Worm (Caenorhabditis elegans) whole organism, young adult: Measurements from ENCODE around the gene C46C11.4.

Experiments
- B0035.1 ChIP-seq: sonication (generic microtip); optimal IDR thresholded peaks from 2 replicates; lab custom pipeline; 2016; ENCODE audit warnings: missing genetic modification characterization, mild to moderate bottlenecking, missing compliant biosample characterization, missing genotype, missing genetic modification reagents
- B0261.1 ChIP-seq: sonication (generic microtip); optimal IDR thresholded peaks from 2 replicates; lab custom pipeline; 2016; ENCODE audit warnings: mild to moderate bottlenecking, missing genetic modification characterization, moderate library complexity, missing compliant biosample characterization
- B0336.3 ChIP-seq: fragments of 200-800 bp; sonication (Bioruptor generic); IDR thresholded peaks from 2 replicates; pipeline ENCODE4 v1.3.6; 2022; ENCODE audit warnings: missing genetic modification characterization, missing compliant biosample characterization
- C06A6.2 ChIP-seq: fragments of 200-800 bp; sonication (Bioruptor generic); conservative IDR thresholded peaks from 2 replicates; pipeline ENCODE4 v1.3.6; 2022; ENCODE audit warnings: missing genetic modification characterization, missing compliant biosample characterization
- C17E4.6 ChIP-seq: fragments of 200-800 bp; sonication (Bioruptor generic); IDR thresholded peaks from 2 replicates; pipeline ENCODE4 v1.3.6; 2022; ENCODE audit warnings: missing genetic modification reagents, missing genetic modification characterization, missing compliant biosample characterization
- F22D6.2 ChIP-seq: sonication (generic microtip); optimal IDR thresholded peaks from 2 replicates; lab custom pipeline; 2016; ENCODE audit warnings: mild to moderate bottlenecking, missing genetic modification characterization, missing compliant biosample characterization
- F33H1.4 ChIP-seq: fragments of 200-800 bp; sonication (Bioruptor generic); IDR thresholded peaks from 2 replicates; pipeline ENCODE4 v1.3.6; 2022; ENCODE audit warnings: missing genetic modification reagents, missing genetic modification characterization, missing compliant biosample characterization
- F52B5.7 ChIP-seq: sonication (generic microtip); optimal IDR thresholded peaks from 2 replicates; lab custom pipeline; 2016; ENCODE audit warnings: mild to moderate bottlenecking, missing genetic modification characterization, missing compliant biosample characterization
- F57C9.4 ChIP-seq: sonication (generic microtip); optimal IDR thresholded peaks from 2 replicates; lab custom pipeline; 2017; ENCODE audit warnings: mild to moderate bottlenecking, missing genetic modification characterization, missing compliant biosample characterization
- K11D2.4 ChIP-seq: fragments of 200-800 bp; sonication (Bioruptor generic); IDR thresholded peaks from 2 replicates; pipeline ENCODE4 v1.3.6; 2022; ENCODE audit warnings: missing genetic modification reagents, missing genetic modification characterization, missing compliant biosample characterization
- K12H6.12 ChIP-seq: fragments of 200-800 bp; sonication (Bioruptor generic); optimal IDR thresholded peaks from 2 replicates; lab custom pipeline; 2018; ENCODE audit warnings: mild to moderate bottlenecking, missing genetic modification characterization, missing compliant biosample characterization
- Y53G8AR.9 ChIP-seq: fragments of 200-800 bp; sonication (Bioruptor generic); conservative IDR thresholded peaks from 2 replicates; pipeline ENCODE4 v1.3.6; 2022; ENCODE audit warnings: missing genetic modification reagents, missing genetic modification characterization, missing compliant biosample characterization
- Y79H2A.3 ChIP-seq: fragments of 200-800 bp; sonication (Bioruptor generic); conservative IDR thresholded peaks from 2 replicates; pipeline ENCODE4 v1.3.6; 2022; ENCODE audit warnings: missing genetic modification reagents, missing genetic modification characterization, missing compliant biosample characterization
- Y95B8A.8 ChIP-seq: fragments of 200-800 bp; sonication (Bioruptor generic); IDR thresholded peaks from 2 replicates; pipeline ENCODE4 v1.3.6; 2022; ENCODE audit warnings: missing genetic modification reagents, missing genetic modification characterization, missing compliant biosample characterization
- akir-1 ChIP-seq: fragments of 200-800 bp; sonication (Bioruptor generic); optimal IDR thresholded peaks from 2 replicates; lab custom pipeline; 2018; ENCODE audit warnings: mild to moderate bottlenecking, missing genetic modification characterization, moderate library complexity, missing compliant biosample characterization
- attf-3 ChIP-seq: fragments of 200-800 bp; sonication (Bioruptor generic); conservative IDR thresholded peaks from 2 replicates; pipeline ENCODE4 v1.3.6; 2022; ENCODE audit warnings: missing genetic modification reagents, missing genetic modification characterization, missing compliant biosample characterization
- attf-5 ChIP-seq: fragments of 200-800 bp; sonication (Bioruptor generic); optimal IDR thresholded peaks from 2 replicates; lab custom pipeline; 2018; ENCODE audit warnings: mild to moderate bottlenecking, missing genetic modification characterization, missing compliant biosample characterization
- cebp-1 ChIP-seq, 2 experiments: fragments of 200-800 bp in 1 of 2; sonication (Bioruptor generic) in 1 of 2; sonication (generic microtip) in 1 of 2; IDR thresholded peaks in 1 of 2; optimal IDR thresholded peaks in 1 of 2; 2 replicates each; pipeline versions ENCODE4 v1.3.6 to Lab custom; 2017 to 2022; ENCODE audit warnings: missing compliant biosample characterization in 2 of 2, missing genetic modification characterization in 2 of 2, mild to moderate bottlenecking in 1 of 2, missing genetic modification reagents in 1 of 2, moderate library complexity in 1 of 2
- ceh-27 ChIP-seq: fragments of 200-800 bp; sonication (Bioruptor generic); optimal IDR thresholded peaks from 2 replicates; lab custom pipeline; 2018; ENCODE audit warnings: mild to moderate bottlenecking, missing genetic modification characterization, moderate library complexity, missing compliant biosample characterization
- dox-1 ChIP-seq: fragments of 200-800 bp; sonication (Bioruptor generic); IDR thresholded peaks from 2 replicates; pipeline ENCODE4 v1.3.6; 2022; ENCODE audit warnings: missing genetic modification reagents, missing genetic modification characterization, missing compliant biosample characterization
- egrh-3 ChIP-seq: fragments of 200-800 bp; sonication (Bioruptor generic); IDR thresholded peaks from 2 replicates; pipeline ENCODE4 v1.3.6; 2022; ENCODE audit warnings: missing genetic modification reagents, missing genetic modification characterization, missing compliant biosample characterization
- ets-4 ChIP-seq: fragments of 200-800 bp; sonication (Bioruptor generic); optimal IDR thresholded peaks from 2 replicates; lab custom pipeline; 2018; ENCODE audit warnings: mild to moderate bottlenecking, missing genetic modification characterization, missing compliant biosample characterization
- gei-17 ChIP-seq: fragments of 200-800 bp; sonication (Bioruptor generic); optimal IDR thresholded peaks from 2 replicates; lab custom pipeline; 2018; ENCODE audit warnings: mild to moderate bottlenecking, missing genetic modification characterization, missing compliant biosample characterization
- hmg-1.2 ChIP-seq: fragments of 200-800 bp; sonication (Bioruptor generic); IDR thresholded peaks from 2 replicates; pipeline ENCODE4 v1.3.6; 2022; ENCODE audit warnings: missing genetic modification reagents, missing genetic modification characterization, missing compliant biosample characterization
- hsf-1 ChIP-seq: fragments of 200-800 bp; sonication (Bioruptor generic); IDR thresholded peaks from 2 replicates; pipeline ENCODE4 v1.3.6; 2022; ENCODE audit warnings: missing genetic modification reagents, missing genetic modification characterization, missing compliant biosample characterization
- let-526 ChIP-seq: fragments of 200-800 bp; sonication (Bioruptor generic); IDR thresholded peaks from 2 replicates; pipeline ENCODE4 v1.3.6; 2022; ENCODE audit warnings: missing genetic modification reagents, missing genetic modification characterization, missing compliant biosample characterization
- lin-35 ChIP-seq, 3 experiments: fragments of 150-350 bp in 2 of 3; sonication (generic microtip) in 1 of 3; optimal IDR thresholded peaks; 2 replicates each; lab custom pipeline; 2014 to 2018; ENCODE audit warnings: missing biosample characterization in 3 of 3, missing genetic modification characterization in 3 of 3, missing genetic modification reagents in 3 of 3
- lsl-1 ChIP-seq: fragments of 200-800 bp; sonication (Bioruptor generic); optimal IDR thresholded peaks from 2 replicates; lab custom pipeline; 2018; ENCODE audit warnings: mild to moderate bottlenecking, missing genetic modification characterization, moderate library complexity, missing compliant biosample characterization
- mcd-1 ChIP-seq: fragments of 200-800 bp; sonication (Bioruptor generic); IDR thresholded peaks from 2 replicates; pipeline ENCODE4 v1.3.6; 2022; ENCODE audit warnings: missing genetic modification reagents, missing genetic modification characterization, missing compliant biosample characterization
- nfyb-1 ChIP-seq: fragments of 200-800 bp; sonication (Bioruptor generic); IDR thresholded peaks from 2 replicates; pipeline ENCODE4 v1.3.6; 2022; ENCODE audit warnings: missing genetic modification reagents, missing genetic modification characterization, missing compliant biosample characterization
- nhr-80 ChIP-seq: sonication (generic microtip); optimal IDR thresholded peaks from 2 replicates; lab custom pipeline; 2016; ENCODE audit warnings: missing genetic modification characterization, missing compliant biosample characterization
- nhr-90 ChIP-seq: sonication (generic microtip); optimal IDR thresholded peaks from 2 replicates; lab custom pipeline; 2016; ENCODE audit warnings: missing genotype, mild to moderate bottlenecking, missing genetic modification characterization, missing compliant biosample characterization
- rcor-1 ChIP-seq: fragments of 200-800 bp; sonication (Bioruptor generic); IDR thresholded peaks from 2 replicates; pipeline ENCODE4 v1.3.6; 2022; ENCODE audit warnings: missing genetic modification reagents, missing genetic modification characterization, missing compliant biosample characterization
- repo-1 ChIP-seq: sonication (generic microtip); optimal IDR thresholded peaks from 2 replicates; lab custom pipeline; 2017; ENCODE audit warnings: mild to moderate bottlenecking, missing genetic modification characterization, missing compliant biosample characterization
- sea-2 ChIP-seq: fragments of 200-800 bp; sonication (Bioruptor generic); IDR thresholded peaks from 2 replicates; pipeline ENCODE4 v1.3.6; 2022; ENCODE audit warnings: missing genetic modification characterization, missing compliant biosample characterization
- tbp1 ChIP-seq: fragments of 200-800 bp; sonication (Bioruptor generic); optimal IDR thresholded peaks from 2 replicates; lab custom pipeline; 2018; ENCODE audit warnings: mild to moderate bottlenecking, missing genetic modification characterization, missing compliant biosample characterization
- tlf-1 ChIP-seq: fragments of 200-800 bp; sonication (Bioruptor generic); optimal IDR thresholded peaks from 2 replicates; lab custom pipeline; 2018; ENCODE audit warnings: mild to moderate bottlenecking, missing genetic modification characterization, missing compliant biosample characterization
- zim-3 ChIP-seq: sonication (generic microtip); optimal IDR thresholded peaks from 2 replicates; lab custom pipeline; 2017; ENCODE audit warnings: mild to moderate bottlenecking, missing genetic modification characterization, moderate library complexity, missing compliant biosample characterization
- ztf-22 ChIP-seq: fragments of 200-800 bp; sonication (Bioruptor generic); optimal IDR thresholded peaks from 2 replicates; lab custom pipeline; 2018; ENCODE audit warnings: mild to moderate bottlenecking, missing genetic modification characterization, moderate library complexity, missing compliant biosample characterization
- ztf-26 ChIP-seq: sonication (generic microtip); optimal IDR thresholded peaks from 2 replicates; lab custom pipeline; 2017; ENCODE audit warnings: missing genetic modification characterization, missing compliant biosample characterization
- ztf-3 ChIP-seq: fragments of 200-800 bp; sonication (Bioruptor generic); optimal IDR thresholded peaks from 2 replicates; lab custom pipeline; 2018; ENCODE audit warnings: mild to moderate bottlenecking, missing genetic modification characterization, missing compliant biosample characterization
- ztf-6 ChIP-seq: fragments of 200-800 bp; sonication (Bioruptor generic); IDR thresholded peaks from 2 replicates; pipeline ENCODE4 v1.3.6; 2022; ENCODE audit warnings: missing genetic modification reagents, missing genetic modification characterization, missing compliant biosample characterization

Gene C46C11.4

ce11 chrX:4606389-4606880 lies 40.6 kb downstream of the C46C11.4 start (continued):
- TF ChIP-seq lsl-1 (GFP tag; lab: Kevin White, UChicago) = peak; percentile 22
- peak; percentile 89 for TF ChIP-seq ceh-27 (GFP tag; lab: Kevin White, UChicago)
- peak; percentile 81 for TF ChIP-seq gei-17
- TF ChIP-seq egrh-3 (GFP tag; lab: Robert Waterston, UW) = peak; percentile 98
- 0 out of 2 replicates have a peak, but pooled peaks have one; percentile 31 for TF ChIP-seq hsf-1 (GFP tag; lab: Robert Waterston, UW)
- peak; percentile 49 for TF ChIP-seq C17E4.6 (GFP tag; lab: Robert Waterston, UW)
- peak; percentile 90 for TF ChIP-seq repo-1
- peak; percentile 31 for TF ChIP-seq F33H1.4 (GFP tag; lab: Robert Waterston, UW)
- TF ChIP-seq tlf-1 (GFP tag; lab: Kevin White, UChicago) = peak; percentile 84
- TF ChIP-seq C06A6.2 (GFP tag; lab: Robert Waterston, UW) = peak; percentile 90
- TF ChIP-seq Y53G8AR.9 (GFP tag; lab: Robert Waterston, UW) = peak; percentile 88
- peak; percentile 78 for TF ChIP-seq K12H6.12 (tag; lab: Kevin White, UChicago)
- TF ChIP-seq nhr-80 = peak; percentile 85
- peak; percentile 90 for TF ChIP-seq ztf-22 (GFP tag; lab: Kevin White, UChicago)
- TF ChIP-seq attf-3 (GFP tag; lab: Robert Waterston, UW) = 0 out of 2 replicates have a peak, but pooled peaks have one; percentile 41
- TF ChIP-seq B0336.3 (GFP tag; lab: Robert Waterston, UW) = peak; percentile 98
- TF ChIP-seq dox-1 (GFP tag; lab: Robert Waterston, UW) = peak; percentile 97
- TF ChIP-seq ztf-26 (tag; lab: Kevin White, UChicago) = peak; percentile 95
- peak; percentile 96 for TF ChIP-seq ets-4
- peak; percentile 88 for TF ChIP-seq hmg-1.2 (GFP tag; lab: Robert Waterston, UW)
- TF ChIP-seq nhr-90 (tag; lab: Kevin White, UChicago) = peak; percentile 31
- peak; percentile 93 for TF ChIP-seq attf-5 (GFP tag; lab: Kevin White, UChicago)
- TF ChIP-seq F52B5.7 (tag; lab: Kevin White, UChicago) = peak; percentile 85
- TF ChIP-seq nfyb-1 (GFP tag; lab: Robert Waterston, UW) = peak; percentile 95
- TF ChIP-seq B0261.1 (tag; lab: Kevin White, UChicago) = peak; percentile 38
- peak; percentile 85 for TF ChIP-seq rcor-1 (GFP tag; lab: Robert Waterston, UW)
- TF ChIP-seq ztf-6 (GFP tag; lab: Robert Waterston, UW) = peak; percentile 61; the same call in 1 of the 2 replicates
- peak; percentile 100 for TF ChIP-seq ztf-3 (GFP tag; lab: Kevin White, UChicago)
- peak; percentile 75 for TF ChIP-seq cebp-1 (GFP tag; IDR thresholded peaks at IDR 0.05; lab: Robert Waterston, UW)
- peak; percentile 95 for TF ChIP-seq cebp-1 (tag; optimal IDR thresholded peaks at IDR 0.05; lab: Kevin White, UChicago)
- TF ChIP-seq tbp1 (GFP tag; lab: Kevin White, UChicago) = peak; percentile 70
- 0 out of 2 replicates have a peak, but pooled peaks have one; percentile 48 for TF ChIP-seq Y79H2A.3 (GFP tag; lab: Robert Waterston, UW)
- TF ChIP-seq sea-2 = 0 out of 2 replicates have a peak, but pooled peaks have one; percentile 30
- peak; percentile 22 for TF ChIP-seq B0035.1 (tag; lab: Kevin White, UChicago)
- TF ChIP-seq Y95B8A.8 (GFP tag; lab: Robert Waterston, UW) = peak; percentile 66; the same call in 1 of the 2 replicates
- peak; percentile 68 for TF ChIP-seq F57C9.4 (tag; lab: Kevin White, UChicago)
- TF ChIP-seq lin-35 (GFP tag; optimal IDR thresholded peaks at IDR 0.05; lab: Kevin White, UChicago) = peak in 1 of 3 experiments; percentile 54
- TF ChIP-seq akir-1 = peak; percentile 92
- TF ChIP-seq let-526 (GFP tag; lab: Robert Waterston, UW) = 0 out of 2 replicates have a peak, but pooled peaks have one; percentile 30
- TF ChIP-seq mcd-1 (GFP tag; lab: Robert Waterston, UW) = peak; percentile 85
- TF ChIP-seq F22D6.2 (tag; lab: Kevin White, UChicago) = peak; percentile 64
- peak; percentile 64 for TF ChIP-seq zim-3
- peak; percentile 92 for TF ChIP-seq K11D2.4 (GFP tag; lab: Robert Waterston, UW)
